Fruit fly (Drosophila melanogaster): ENCODE results near the gene CG7218.

The CG7218 gene

dm6 chr3R:18125023-18125630 lies 39.1 kb downstream of the CG7218 start (continued):
- TF ChIP-seq esg (GFP tag; conservative IDR thresholded peaks at IDR 0.05) = peak; percentile 84
- TF ChIP-seq Ets97D (GFP tag; optimal IDR thresholded peaks at IDR 0.05) = peak; percentile 71
- no peak for TF ChIP-seq CG7987 (GFP tag; optimal IDR thresholded peaks at IDR 0.05)
- peak; percentile 20 for TF ChIP-seq CG15011 (GFP tag; optimal IDR thresholded peaks at IDR 0.05)
- TF ChIP-seq Sry-δ (GFP tag; optimal IDR thresholded peaks at IDR 0.05) = peak; percentile 41
- peak; percentile 75 for TF ChIP-seq CG2120 (GFP tag; optimal IDR thresholded peaks at IDR 0.05)
- TF ChIP-seq CG31365 (tag; optimal IDR thresholded peaks at IDR 0.05) = peak; percentile 54
- no peak for TF ChIP-seq CG8359 (GFP tag; optimal IDR thresholded peaks at IDR 0.05; ENCODE audit: borderline replicate concordance)
- peak; percentile 83; the same call in 1 of the 2 replicates for TF ChIP-seq CG16779 (GFP tag; IDR thresholded peaks at IDR 0.05)
- TF ChIP-seq fu2 (GFP tag; optimal IDR thresholded peaks at IDR 0.05) = peak; percentile 62
- TF ChIP-seq mirr (GFP tag; optimal IDR thresholded peaks at IDR 0.05) = peak; percentile 77
- peak; percentile 89 for TF ChIP-seq Optix (GFP tag; IDR thresholded peaks at IDR 0.05)
- no peak for TF ChIP-seq mld (GFP tag; IDR thresholded peaks at IDR 0.05; ENCODE audit: partially characterized antibody)
- TF ChIP-seq pros (GFP tag; optimal IDR thresholded peaks at IDR 0.05) = peak; percentile 5
- no peak for TF ChIP-seq Dp (GFP tag; optimal IDR thresholded peaks at IDR 0.05)
- no peak for TF ChIP-seq gfzf (GFP tag; optimal IDR thresholded peaks at IDR 0.05)
- peak; percentile 49 for TF ChIP-seq Neu2 (GFP tag; optimal IDR thresholded peaks at IDR 0.05; ENCODE audit: borderline replicate concordance)
- TF ChIP-seq CG3838 (GFP tag; optimal IDR thresholded peaks at IDR 0.05) = peak; percentile 9
- peak; percentile 12 for TF ChIP-seq Lhr (GFP tag; optimal IDR thresholded peaks at IDR 0.05)
- peak; percentile 64 for TF ChIP-seq NK7.1 (GFP tag; optimal IDR thresholded peaks at IDR 0.05)
- peak; percentile 60; the same call in 1 of the 3 replicates for TF ChIP-seq z (GFP tag; IDR thresholded peaks at IDR 0.05)
- TF ChIP-seq zen (tag; optimal IDR thresholded peaks at IDR 0.05) = peak; percentile 70
- peak; percentile 43 for TF ChIP-seq CG3407 (GFP tag; optimal IDR thresholded peaks at IDR 0.05)
- TF ChIP-seq jumu (GFP tag; optimal IDR thresholded peaks at IDR 0.05) = peak; percentile 85
- no peak for TF ChIP-seq HmgZ (tag; optimal IDR thresholded peaks at IDR 0.05)
- peak; percentile 79 for TF ChIP-seq Dbx (GFP tag; IDR thresholded peaks at IDR 0.05)
- TF ChIP-seq CG3726 (GFP tag; IDR thresholded peaks at IDR 0.05) = peak; percentile 90; the same call in 2 of the 3 replicates
- TF ChIP-seq CG14014 (GFP tag; IDR thresholded peaks at IDR 0.05) = peak; percentile 83
- TF ChIP-seq HLH3B (GFP tag; IDR thresholded peaks at IDR 0.05) = peak; percentile 86
- TF ChIP-seq CG17186 (GFP tag; optimal IDR thresholded peaks at IDR 0.05) = no peak
- peak; percentile 90 for TF ChIP-seq ase (GFP tag; IDR thresholded peaks at IDR 0.05)
- TF ChIP-seq Bgb (GFP tag; IDR thresholded peaks at IDR 0.05; ENCODE audit: partially characterized antibody) = no peak
- no peak for TF ChIP-seq CG7745 (tag; optimal IDR thresholded peaks at IDR 0.05)
- no peak for TF ChIP-seq CG9797 (GFP tag; optimal IDR thresholded peaks at IDR 0.05)
- TF ChIP-seq CG43689 (GFP tag; IDR thresholded peaks at IDR 0.05) = peak; percentile 68
- TF ChIP-seq CG32772 (GFP tag; IDR thresholded peaks at IDR 0.05) = peak; percentile 94
- TF ChIP-seq Hr3 (GFP tag; optimal IDR thresholded peaks at IDR 0.05) = peak; percentile 43
- peak; percentile 74 for TF ChIP-seq lbe (GFP tag; optimal IDR thresholded peaks at IDR 0.05)
- peak; percentile 73 for TF ChIP-seq Abd-B (GFP tag; optimal IDR thresholded peaks at IDR 0.05)
- TF ChIP-seq Side (GFP tag; optimal IDR thresholded peaks at IDR 0.05) = peak; percentile 75
- TF ChIP-seq TFAM (GFP tag; optimal IDR thresholded peaks at IDR 0.05) = peak; percentile 9
- peak; percentile 70 for TF ChIP-seq Blimp-1 (GFP tag; optimal IDR thresholded peaks at IDR 0.05)
- TF ChIP-seq Sry-β (GFP tag; optimal IDR thresholded peaks at IDR 0.05) = no peak
- TF ChIP-seq pho (GFP tag; optimal IDR thresholded peaks at IDR 0.05) = peak; percentile 53
- peak; percentile 17 for TF ChIP-seq CG4617 (GFP tag; optimal IDR thresholded peaks at IDR 0.05; ENCODE audit: borderline replicate concordance)
- peak; percentile 90 for TF ChIP-seq sob (GFP tag; IDR thresholded peaks at IDR 0.05)
- TF ChIP-seq pum (GFP tag; optimal IDR thresholded peaks at IDR 0.05) = peak; percentile 92
- peak; percentile 82 for TF ChIP-seq CG9727 (GFP tag; optimal IDR thresholded peaks at IDR 0.05)
- peak; percentile 77 for TF ChIP-seq p53 (GFP tag; optimal IDR thresholded peaks at IDR 0.05)
- TF ChIP-seq Oaz (GFP tag; IDR thresholded peaks at IDR 0.05) = no peak; the same call in 1 of the 2 replicates

Data from whole organism, embryonic.